Worm (Caenorhabditis elegans): Measurements from ENCODE around the gene twk-28.

Gene twk-28

DNA sequence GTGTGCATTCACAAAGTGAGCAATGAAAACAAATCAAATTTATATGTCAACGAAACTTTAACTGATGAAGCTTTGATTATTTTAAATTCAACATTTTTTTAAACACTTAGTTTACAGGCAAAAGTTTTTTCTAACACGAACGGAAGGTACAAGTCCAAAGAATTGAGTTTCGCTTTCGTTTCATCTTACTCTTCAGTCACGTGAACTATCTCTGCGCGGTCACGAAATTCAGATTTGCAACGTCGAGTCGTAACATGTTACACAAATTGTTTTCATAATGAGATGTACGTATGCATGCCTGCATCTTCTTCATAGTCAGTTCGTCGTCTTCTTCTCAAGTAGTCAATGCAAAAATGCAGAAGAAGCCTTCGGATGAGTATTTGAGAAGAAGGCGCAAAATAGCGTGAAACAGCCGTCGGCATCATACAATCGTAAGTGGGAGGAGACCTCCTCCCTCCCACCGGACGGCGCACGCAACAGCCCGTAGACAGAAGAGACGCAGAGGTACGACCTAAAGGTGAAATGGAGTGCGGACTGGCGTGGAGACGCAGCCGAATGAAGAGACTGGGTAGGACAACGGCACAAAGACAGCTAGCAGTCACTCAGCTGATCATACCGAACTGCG is 13.7 kb downstream of the twk-28 start, which contains the start of gene coel-1 (continued):
- TF ChIP-seq lim-7 (GFP tag; IDR thresholded peaks at IDR 0.05) (no peak), zip-11 (GFP tag; IDR thresholded peaks at IDR 0.05) (no peak), hlh-30 (tag; optimal IDR thresholded peaks at IDR 0.05; ENCODE audit: insufficient read depth) (peak; percentile 85), nhr-42 (GFP tag; IDR thresholded peaks at IDR 0.05) (no peak), F37D6.2 (tag; optimal IDR thresholded peaks at IDR 0.05) (peak; percentile 5), fos-1 (tag; optimal IDR thresholded peaks at IDR 0.05) (no peak), Y5F2A.4 (GFP tag; optimal IDR thresholded peaks at IDR 0.05) (no peak), pqm-1 (tag; optimal IDR thresholded peaks at IDR 0.05) (no peak), ceh-62 (tag; optimal IDR thresholded peaks at IDR 0.05) (no peak), ceh-44 (GFP tag; IDR thresholded peaks at IDR 0.05) (no peak), lin-39 (tag; optimal IDR thresholded peaks at IDR 0.05) (no peak), mxl-3 (GFP tag; optimal IDR thresholded peaks at IDR 0.05) (peak; percentile 73), snpc-4 (tag; optimal IDR thresholded peaks at IDR 0.05) (no peak), mxl-2 (GFP tag; conservative IDR thresholded peaks at IDR 0.05) (no peak), daf-8 (GFP tag; IDR thresholded peaks at IDR 0.05) (no peak), egl-43 (GFP tag; IDR thresholded peaks at IDR 0.05) (no peak), nhr-6 (tag; optimal IDR thresholded peaks at IDR 0.05) (no peak), ceh-28 (tag; optimal IDR thresholded peaks at IDR 0.05) (no peak), nhr-10 (tag; optimal IDR thresholded peaks at IDR 0.05) (no peak), nhr-41 (GFP tag; IDR thresholded peaks at IDR 0.05) (no peak), ctbp-1 (GFP tag; IDR thresholded peaks at IDR 0.05) (no peak), mes-2 (tag; optimal IDR thresholded peaks at IDR 0.05; ENCODE audit: poor library complexity, severe bottlenecking) (peak; percentile 53), duxl-1 (tag; optimal IDR thresholded peaks at IDR 0.05; ENCODE audit: poor library complexity) (no peak), dmd-9 (GFP tag; IDR thresholded peaks at IDR 0.05) (no peak), R02D3.7 (tag; optimal IDR thresholded peaks at IDR 0.05) (no peak), aly-2 (tag; optimal IDR thresholded peaks at IDR 0.05) (no peak), daf-19 (GFP tag; conservative IDR thresholded peaks at IDR 0.05) (no peak), spr-1 (tag; optimal IDR thresholded peaks at IDR 0.05) (no peak), daf-12 (tag; optimal IDR thresholded peaks at IDR 0.05) (no peak), D1046.2 (GFP tag; IDR thresholded peaks at IDR 0.05) (no peak), zip-2 (tag; optimal IDR thresholded peaks at IDR 0.05) (no peak), tra-1 (GFP tag; IDR thresholded peaks at IDR 0.05) (no peak), dmd-6 (GFP tag; IDR thresholded peaks at IDR 0.05) (0 out of 2 replicates have a peak, but pooled peaks have one; percentile 17), cey-2 (tag; optimal IDR thresholded peaks at IDR 0.05; ENCODE audit: borderline replicate concordance, insufficient read depth) (no peak), nhr-28 (tag; optimal IDR thresholded peaks at IDR 0.05) (peak; percentile 14), hif-1 (tag; optimal IDR thresholded peaks at IDR 0.05) (peak in 1 of 2 experiments; percentile 4), nhr-237 (tag; optimal IDR thresholded peaks at IDR 0.05) (no peak), egl-27 (tag; optimal IDR thresholded peaks at IDR 0.05) (no peak), ztf-11 (tag; optimal IDR thresholded peaks at IDR 0.05) (no peak), dpl-1 (GFP tag; optimal IDR thresholded peaks at IDR 0.05) (no peak), lsy-2 (tag; optimal IDR thresholded peaks at IDR 0.05) (peak in 1 of 2 experiments; percentile 33), zfp-2 (tag; optimal IDR thresholded peaks at IDR 0.05) (no peak), nhr-102 (tag; optimal IDR thresholded peaks at IDR 0.05) (no peak), T20F7.1 (GFP tag; optimal IDR thresholded peaks at IDR 0.05) (no peak), gei-8 (GFP tag; optimal IDR thresholded peaks at IDR 0.05) (no peak), nhr-48 (tag; optimal IDR thresholded peaks at IDR 0.05) (peak; percentile 27), rbr-2 (tag; optimal IDR thresholded peaks at IDR 0.05) (peak; percentile 59), sdz-12 (GFP tag; optimal IDR thresholded peaks at IDR 0.05) (no peak), Y105C5A.15 (GFP tag; IDR thresholded peaks at IDR 0.05) (no peak), ZK546.5 (tag; optimal IDR thresholded peaks at IDR 0.05) (no peak), nhr-76 (tag; optimal IDR thresholded peaks at IDR 0.05) (no peak), nhr-111 (GFP tag; optimal IDR thresholded peaks at IDR 0.05) (no peak)
